Worm (Caenorhabditis elegans) whole organism, early embryonic: ENCODE data around the gene phat-4.

Experiments used
- F13C5.2 ChIP-seq: sonication (generic microtip); optimal IDR thresholded peaks from 2 replicates; lab custom pipeline; 2017; ENCODE audit warnings: mild to moderate bottlenecking, missing genetic modification characterization, inconsistent platforms, missing compliant biosample characterization
- flt-1 ChIP-seq: fragments of 200-800 bp; sonication (Bioruptor generic); IDR thresholded peaks from 2 replicates; pipeline ENCODE4 v1.3.6; 2022; ENCODE audit warnings: missing genetic modification characterization, missing compliant biosample characterization
- tbx-11 ChIP-seq: fragments of 200-800 bp; sonication (Bioruptor generic); IDR thresholded peaks from 2 replicates; pipeline ENCODE4 v1.3.6; 2022; ENCODE audit warnings: missing genetic modification characterization, missing compliant biosample characterization
- tbx-37 ChIP-seq: fragments of 200-800 bp; sonication (Bioruptor generic); conservative IDR thresholded peaks from 2 replicates; pipeline ENCODE4 v1.3.6; 2022; ENCODE audit warnings: missing genetic modification reagents, missing genetic modification characterization, missing compliant biosample characterization

ce11 chrV:4160086-4160485 lies 30.4 kb downstream of the phat-4 start, which contains the start of gene Y45G5AM.5:
- no peak for TF ChIP-seq F13C5.2 (tag; lab: Kevin White, UChicago)
- no peak for TF ChIP-seq flt-1
- TF ChIP-seq tbx-37 (GFP tag; lab: Robert Waterston, UW), result no peak
- no peak for TF ChIP-seq tbx-11 (GFP tag; lab: Robert Waterston, UW)
